Worm (Caenorhabditis elegans) whole organism, late embryonic: ENCODE results near the gene C47E8.4.

Source experiments
- F13H6.1 ChIP-seq: sonication (generic microtip); optimal IDR thresholded peaks from 2 replicates; lab custom pipeline; 2016; ENCODE audit warnings: missing genetic modification characterization, missing compliant biosample characterization
- K09A11.1 ChIP-seq: sonication (generic microtip); optimal IDR thresholded peaks from 2 replicates; lab custom pipeline; 2017; ENCODE audit warnings: antibody characterized with exemption, mild to moderate bottlenecking, missing genetic modification characterization, missing compliant biosample characterization; ENCODE audit not compliant: insufficient read depth
- T23F11.4 ChIP-seq: fragments of 200-800 bp; sonication (Bioruptor generic); optimal IDR thresholded peaks from 2 replicates; lab custom pipeline; 2018; ENCODE audit warnings: mild to moderate bottlenecking, missing genetic modification characterization, missing compliant biosample characterization
- ceh-6 ChIP-seq: fragments of 200-800 bp; sonication (Bioruptor generic); optimal IDR thresholded peaks from 2 replicates; lab custom pipeline; 2018; ENCODE audit warnings: mild to moderate bottlenecking, missing genetic modification characterization, missing compliant biosample characterization
- che-1 ChIP-seq: sonication (generic microtip); optimal IDR thresholded peaks from 2 replicates; lab custom pipeline; 2016; ENCODE audit warnings: mild to moderate bottlenecking, missing genetic modification characterization, missing compliant biosample characterization
- ets-4 ChIP-seq: sonication (generic microtip); optimal IDR thresholded peaks from 2 replicates; lab custom pipeline; 2016; ENCODE audit warnings: missing genetic modification characterization, missing compliant biosample characterization
- fax-1 ChIP-seq: sonication (generic microtip); optimal IDR thresholded peaks from 2 replicates; lab custom pipeline; 2016; ENCODE audit warnings: missing genotype, missing genetic modification characterization, missing compliant biosample characterization
- fkh-10 ChIP-seq: fragments of 150-350 bp; optimal IDR thresholded peaks from 2 replicates; lab custom pipeline; 2014; ENCODE audit warnings: missing biosample characterization, missing genetic modification reagents, missing genetic modification characterization
- lin-11 ChIP-seq: fragments of 200-800 bp; sonication (Bioruptor generic); optimal IDR thresholded peaks from 2 replicates; lab custom pipeline; 2018; ENCODE audit warnings: mild to moderate bottlenecking, missing genetic modification characterization, missing compliant biosample characterization
- madf-2 ChIP-seq: sonication (generic microtip); optimal IDR thresholded peaks from 2 replicates; lab custom pipeline; 2017; ENCODE audit warnings: missing genetic modification characterization, missing compliant biosample characterization
- nfya-1 ChIP-seq: sonication (generic microtip); optimal IDR thresholded peaks from 2 replicates; lab custom pipeline; 2017; ENCODE audit warnings: missing genetic modification characterization, mild to moderate bottlenecking, missing compliant biosample characterization, antibody characterized with exemption, moderate library complexity
- nhr-232 ChIP-seq: sonication (generic microtip); optimal IDR thresholded peaks from 2 replicates; lab custom pipeline; 2016; ENCODE audit warnings: missing genetic modification characterization, missing compliant biosample characterization
- odd-2 ChIP-seq: sonication (generic microtip); optimal IDR thresholded peaks from 2 replicates; lab custom pipeline; 2017; ENCODE audit warnings: antibody characterized with exemption, mild to moderate bottlenecking, missing genetic modification characterization, missing compliant biosample characterization
- pqm-1 ChIP-seq: sonication (generic microtip); optimal IDR thresholded peaks from 2 replicates; lab custom pipeline; 2016; ENCODE audit warnings: missing genetic modification characterization, missing compliant biosample characterization
- sdc-2 ChIP-seq: sonication (generic microtip); optimal IDR thresholded peaks from 2 replicates; lab custom pipeline; 2016; ENCODE audit warnings: missing genotype, missing genetic modification characterization, missing compliant biosample characterization
- ttx-3 ChIP-seq: sonication (generic microtip); optimal IDR thresholded peaks from 2 replicates; lab custom pipeline; 2016; ENCODE audit warnings: missing genetic modification reagents, missing genetic modification characterization, missing compliant biosample characterization

Gene C47E8.4

DNA sequence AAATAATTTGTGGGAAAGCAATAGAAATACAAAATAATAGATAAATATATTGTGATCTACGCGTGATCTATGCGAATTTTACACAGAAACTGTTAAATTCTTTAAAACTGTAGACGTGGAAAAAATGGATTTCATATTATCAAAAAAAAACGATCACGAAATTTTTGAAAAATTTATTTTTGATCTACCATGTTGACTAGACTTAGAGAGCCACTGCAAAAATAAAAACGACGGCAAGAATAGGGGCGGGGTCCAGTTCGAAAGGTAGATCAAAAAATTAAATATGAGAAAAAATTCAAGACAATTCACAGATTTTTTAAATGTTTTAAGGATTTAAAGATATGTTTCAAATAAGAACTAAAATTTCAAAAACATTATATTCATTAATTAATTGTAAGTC, 47.2 kb downstream of the C47E8.4 start:
- no peak for TF ChIP-seq ets-4 (tag; lab: Kevin White, UChicago)
- TF ChIP-seq ttx-3 (tag; lab: Kevin White, UChicago), result no peak
- no peak for TF ChIP-seq ceh-6 (GFP tag; lab: Kevin White, UChicago)
- no peak for TF ChIP-seq lin-11 (tag; lab: Kevin White, UChicago)
- TF ChIP-seq odd-2 (tag; lab: Kevin White, UChicago), result no peak
- no peak for TF ChIP-seq che-1 (tag; lab: Kevin White, UChicago)
- no peak for TF ChIP-seq F13H6.1 (tag; lab: Kevin White, UChicago)
- no peak for TF ChIP-seq T23F11.4 (GFP tag; lab: Kevin White, UChicago)
- TF ChIP-seq sdc-2, result no peak
- no peak for TF ChIP-seq nfya-1 (tag; lab: Kevin White, UChicago)
- TF ChIP-seq, all 69 proteins: peak for 0

DNA sequence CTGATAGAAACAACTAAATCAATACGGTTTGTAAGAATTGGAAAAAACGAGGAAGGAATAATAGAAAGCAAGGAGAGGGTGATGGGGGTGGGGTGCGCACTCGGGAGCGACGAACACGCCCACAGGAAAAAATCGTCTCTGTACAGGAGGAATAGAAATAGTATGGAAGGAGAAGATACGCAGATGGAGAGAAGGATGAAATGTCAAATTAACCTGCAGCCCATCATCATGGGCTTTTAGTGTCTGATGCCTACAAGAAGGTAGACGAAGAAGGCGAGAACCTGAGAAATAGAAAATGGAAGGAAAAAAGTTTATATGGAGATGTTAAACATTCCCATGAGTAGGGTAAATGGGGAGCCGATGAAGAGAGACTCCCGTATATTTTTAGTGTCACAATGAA, 50.2 kb downstream of the C47E8.4 start, which contains the start of gene F43D2.6:
Gene F43D2.6 (minus strand): TSS at position 62 of the 400 bp plus-strand sequence.
- TF ChIP-seq nfya-1 (tag; lab: Kevin White, UChicago) (no peak), madf-2 (tag; lab: Kevin White, UChicago) (no peak), K09A11.1 (no peak), pqm-1 (tag; lab: Kevin White, UChicago) (no peak), nhr-232 (tag; lab: Kevin White, UChicago) (no peak), fkh-10 (GFP tag; lab: Kevin White, UChicago) (no peak), fax-1 (tag; lab: Kevin White, UChicago) (no peak)
